Worm (Caenorhabditis elegans) whole organism, young adult: ENCODE measurements around the gene unc-27.

Experiments
- Y53G8AR.9 ChIP-seq: fragments of 200-800 bp; sonication (Bioruptor generic); conservative IDR thresholded peaks from 2 replicates; pipeline ENCODE4 v1.3.6; 2022; ENCODE audit warnings: missing genetic modification reagents, missing genetic modification characterization, missing compliant biosample characterization
- efl-1 ChIP-seq: fragments of 150-350 bp; optimal IDR thresholded peaks from 2 replicates; lab custom pipeline; 2014; ENCODE audit warnings: missing biosample characterization, missing genetic modification reagents, missing genetic modification characterization
- hlh-12 ChIP-seq: sonication (generic microtip); optimal IDR thresholded peaks from 2 replicates; lab custom pipeline; 2016; ENCODE audit warnings: missing genetic modification characterization, missing compliant biosample characterization
- lag-1 ChIP-seq: fragments of 200-800 bp; sonication (Bioruptor generic); IDR thresholded peaks from 2 replicates; pipeline ENCODE4 v1.3.6; 2022; ENCODE audit warnings: missing genetic modification reagents, missing genetic modification characterization, missing compliant biosample characterization
- lsl-1 ChIP-seq: fragments of 200-800 bp; sonication (Bioruptor generic); optimal IDR thresholded peaks from 2 replicates; lab custom pipeline; 2018; ENCODE audit warnings: mild to moderate bottlenecking, missing genetic modification characterization, moderate library complexity, missing compliant biosample characterization
- madf-6 ChIP-seq: fragments of 200-800 bp; sonication (Bioruptor generic); IDR thresholded peaks from 2 replicates; pipeline ENCODE4 v1.3.6; 2022; ENCODE audit warnings: missing genetic modification reagents, missing genetic modification characterization, missing compliant biosample characterization
- nfya-2 ChIP-seq: fragments of 200-800 bp; sonication (Bioruptor generic); IDR thresholded peaks from 2 replicates; pipeline ENCODE4 v1.3.6; 2022; ENCODE audit warnings: missing genetic modification reagents, missing genetic modification characterization, missing compliant biosample characterization
- pbrm-1 ChIP-seq: fragments of 200-800 bp; sonication (Bioruptor generic); IDR thresholded peaks from 2 replicates; pipeline ENCODE4 v1.3.6; 2022; ENCODE audit warnings: missing genetic modification reagents, missing genetic modification characterization, missing compliant biosample characterization
- snpc-3.4 ChIP-seq: sonication (generic microtip); optimal IDR thresholded peaks from 2 replicates; lab custom pipeline; 2017; ENCODE audit warnings: missing genetic modification characterization, mild to moderate bottlenecking, missing compliant biosample characterization, antibody characterized with exemption, moderate library complexity, missing genotype, missing genetic modification reagents

The unc-27 gene

ce11 chrX:8838176-8838575, 48.9 kb downstream of the unc-27 start (continued):
- TF ChIP-seq lsl-1 (GFP tag; lab: Kevin White, UChicago): no peak
- TF ChIP-seq efl-1: no peak
- TF ChIP-seq Y53G8AR.9 (GFP tag; lab: Robert Waterston, UW): no peak
- TF ChIP-seq madf-6 (GFP tag; lab: Robert Waterston, UW): no peak
- TF ChIP-seq nfya-2: no peak
- peak; percentile 59; the same call in 1 of the 2 replicates for TF ChIP-seq pbrm-1 (GFP tag; lab: Robert Waterston, UW)
- TF ChIP-seq hlh-12: peak; percentile 49
- TF ChIP-seq lag-1 (GFP tag; lab: Robert Waterston, UW): no peak
- no peak for TF ChIP-seq snpc-3.4 (tag; lab: Kevin White, UChicago)
